Worm (Caenorhabditis elegans) whole organism, L4 larva: ENCODE data around the gene hgrs-1.
A peak's percentile ranks its signal among the peaks of the same experiment; 100 is the strongest.

ENCODE experiments used
- D1046.2 ChIP-seq: fragments of 200-800 bp; sonication (Bioruptor generic); IDR thresholded peaks from 2 replicates; pipeline ENCODE4 v1.3.6; 2022; ENCODE audit warnings: missing genetic modification characterization, missing compliant biosample characterization
- F26F4.8 ChIP-seq: fragments of 200-800 bp; sonication (Bioruptor generic); conservative IDR thresholded peaks from 2 replicates; pipeline ENCODE4 v1.3.6; 2022; ENCODE audit warnings: missing genetic modification characterization, missing compliant biosample characterization
- F37D6.2 ChIP-seq: sonication (generic microtip); optimal IDR thresholded peaks from 2 replicates; lab custom pipeline; 2016; ENCODE audit warnings: mild to moderate bottlenecking, missing genetic modification characterization, missing compliant biosample characterization
- F49E8.2 ChIP-seq: sonication (generic microtip); optimal IDR thresholded peaks from 2 replicates; lab custom pipeline; 2016; ENCODE audit warnings: missing compliant biosample characterization, mild to moderate bottlenecking, missing genetic modification characterization, borderline replicate concordance
- T20F7.1 ChIP-seq: fragments of 200-800 bp; sonication (Bioruptor generic); optimal IDR thresholded peaks from 2 replicates; lab custom pipeline; 2018; ENCODE audit warnings: mild to moderate bottlenecking, missing genetic modification characterization, missing compliant biosample characterization
- T26A8.4 ChIP-seq: fragments of 200-800 bp; sonication (Bioruptor generic); IDR thresholded peaks from 2 replicates; pipeline ENCODE4 v1.3.6; 2022; ENCODE audit warnings: missing genetic modification characterization, missing compliant biosample characterization
- Y48G9A.11 ChIP-seq: fragments of 200-800 bp; sonication (Bioruptor generic); IDR thresholded peaks from 2 replicates; pipeline ENCODE4 v1.3.6; 2022; ENCODE audit warnings: missing genetic modification reagents, missing genetic modification characterization, missing compliant biosample characterization
- Y5F2A.4 ChIP-seq: fragments of 200-800 bp; sonication (Bioruptor generic); optimal IDR thresholded peaks from 2 replicates; lab custom pipeline; 2018; ENCODE audit warnings: mild to moderate bottlenecking, missing genetic modification characterization, missing compliant biosample characterization
- ZK337.2 ChIP-seq: fragments of 200-800 bp; sonication (Bioruptor generic); IDR thresholded peaks from 2 replicates; pipeline ENCODE4 v1.3.6; 2022; ENCODE audit warnings: missing genetic modification reagents, missing genetic modification characterization, missing compliant biosample characterization
- aha-1 ChIP-seq: fragments of 150-350 bp; peaks from one replicate; lab custom pipeline; 2014; ENCODE audit warnings: missing biosample characterization, missing genetic modification characterization
- ama-1 ChIP-seq: fragments of 150-350 bp; optimal IDR thresholded peaks from 2 replicates; lab custom pipeline; 2014; ENCODE audit warnings: inconsistent platforms, mixed read lengths
- arid-1 ChIP-seq: fragments of 200-800 bp; sonication (Bioruptor generic); conservative IDR thresholded peaks from 2 replicates; pipeline ENCODE4 v1.3.6; 2022; ENCODE audit warnings: missing genetic modification reagents, missing genetic modification characterization, missing compliant biosample characterization
- attf-4 ChIP-seq: sonication (generic microtip); optimal IDR thresholded peaks from 3 replicates; lab custom pipeline; 2017; ENCODE audit warnings: missing biosample characterization, missing genetic modification characterization
- ceh-20 ChIP-seq: fragments of 200-800 bp; sonication (Bioruptor generic); IDR thresholded peaks from 2 replicates; pipeline ENCODE4 v1.3.6; 2022; ENCODE audit warnings: missing genetic modification reagents, missing genetic modification characterization, missing compliant biosample characterization
- ceh-28 ChIP-seq: fragments of 150-350 bp; optimal IDR thresholded peaks from 2 replicates; lab custom pipeline; 2014; ENCODE audit warnings: missing biosample characterization, missing genetic modification reagents, missing genetic modification characterization
- ceh-82 ChIP-seq: sonication (generic microtip); optimal IDR thresholded peaks from 2 replicates; lab custom pipeline; 2017; ENCODE audit warnings: missing biosample characterization, missing genetic modification characterization
- ces-1 ChIP-seq: fragments of 150-350 bp; sonication (generic microtip); optimal IDR thresholded peaks from 4 replicates; lab custom pipeline; 2014; ENCODE audit warnings: missing biosample characterization, missing genetic modification reagents, missing genetic modification characterization
- cey-2 ChIP-seq: sonication (generic microtip); optimal IDR thresholded peaks from 3 replicates; lab custom pipeline; 2017; ENCODE audit warnings: missing genetic modification characterization, mild to moderate bottlenecking, missing compliant biosample characterization, antibody characterized with exemption, borderline replicate concordance; ENCODE audit not compliant: insufficient read depth
- daf-16 ChIP-seq, 3 experiments: sonication (generic microtip); optimal IDR thresholded peaks; 2 replicates each; lab custom pipeline; 2016 to 2017; ENCODE audit warnings: missing genetic modification characterization in 3 of 3, missing genetic modification reagents in 3 of 3, mild to moderate bottlenecking in 2 of 3, missing compliant biosample characterization in 2 of 3, missing biosample characterization in 1 of 3, moderate library complexity in 1 of 3
- daf-19 ChIP-seq: fragments of 200-800 bp; sonication (Bioruptor generic); conservative IDR thresholded peaks from 2 replicates; pipeline ENCODE4 v1.3.6; 2022; ENCODE audit warnings: missing genetic modification characterization, missing compliant biosample characterization
- dmd-8 ChIP-seq: fragments of 200-800 bp; sonication (Bioruptor generic); IDR thresholded peaks from 2 replicates; pipeline ENCODE4 v1.3.6; 2022; ENCODE audit warnings: missing genetic modification characterization, missing compliant biosample characterization
- fos-1 ChIP-seq: fragments of 150-350 bp; optimal IDR thresholded peaks from 2 replicates; lab custom pipeline; 2014; ENCODE audit warnings: missing biosample characterization, missing genetic modification characterization
- hmg-1.1 ChIP-seq: fragments of 200-800 bp; sonication (Bioruptor generic); IDR thresholded peaks from 2 replicates; pipeline ENCODE4 v1.3.6; 2022; ENCODE audit warnings: missing genetic modification reagents, missing genetic modification characterization, missing compliant biosample characterization
- lin-1 ChIP-seq: fragments of 200-800 bp; sonication (Bioruptor generic); IDR thresholded peaks from 2 replicates; pipeline ENCODE4 v1.3.6; 2022; ENCODE audit warnings: missing genetic modification reagents, missing genetic modification characterization, missing compliant biosample characterization
- lin-13 ChIP-seq: fragments of 150-350 bp; optimal IDR thresholded peaks from 2 replicates; lab custom pipeline; 2014; ENCODE audit warnings: missing biosample characterization, missing genetic modification reagents, missing genetic modification characterization
- lin-38 ChIP-seq: fragments of 200-800 bp; sonication (Bioruptor generic); IDR thresholded peaks from 2 replicates; pipeline ENCODE4 v1.3.6; 2022; ENCODE audit warnings: missing genetic modification reagents, missing genetic modification characterization, missing compliant biosample characterization
- madf-5 ChIP-seq, 2 experiments: fragments of 200-800 bp; sonication (Bioruptor generic); IDR thresholded peaks; 2 replicates each; pipeline ENCODE4 v1.3.6; 2022; ENCODE audit warnings: missing compliant biosample characterization in 2 of 2, missing genetic modification characterization in 2 of 2
- mxl-3 ChIP-seq: fragments of 200-800 bp; sonication (Bioruptor generic); optimal IDR thresholded peaks from 2 replicates; lab custom pipeline; 2018; ENCODE audit warnings: mild to moderate bottlenecking, missing genetic modification characterization, missing compliant biosample characterization
- nhr-102 ChIP-seq: sonication (generic microtip); optimal IDR thresholded peaks from 2 replicates; lab custom pipeline; 2016; ENCODE audit warnings: mild to moderate bottlenecking, missing genetic modification characterization, moderate library complexity, missing compliant biosample characterization
- nhr-42 ChIP-seq: fragments of 200-800 bp; sonication (Bioruptor generic); IDR thresholded peaks from 2 replicates; pipeline ENCODE4 v1.3.6; 2022; ENCODE audit warnings: missing genetic modification characterization, missing compliant biosample characterization
- nhr-48 ChIP-seq: sonication (generic microtip); optimal IDR thresholded peaks from 2 replicates; lab custom pipeline; 2016; ENCODE audit warnings: mild to moderate bottlenecking, missing genetic modification characterization, missing compliant biosample characterization
- nhr-6 ChIP-seq: fragments of 150-350 bp; optimal IDR thresholded peaks from 2 replicates; lab custom pipeline; 2014; ENCODE audit warnings: missing biosample characterization, missing genetic modification characterization
- nhr-77 ChIP-seq: fragments of 150-350 bp; optimal IDR thresholded peaks from 2 replicates; lab custom pipeline; 2014; ENCODE audit warnings: missing biosample characterization, missing genetic modification characterization
- php-3 ChIP-seq: fragments of 200-800 bp; sonication (Bioruptor generic); IDR thresholded peaks from 2 replicates; pipeline ENCODE4 v1.3.6; 2022; ENCODE audit warnings: missing genetic modification reagents, missing genetic modification characterization, missing compliant biosample characterization
- set-16 ChIP-seq: fragments of 200-800 bp; sonication (Bioruptor generic); IDR thresholded peaks from 2 replicates; pipeline ENCODE4 v1.3.6; 2022; ENCODE audit warnings: missing genetic modification reagents, missing genetic modification characterization, missing compliant biosample characterization
- spr-3 ChIP-seq: fragments of 200-800 bp; sonication (Bioruptor generic); optimal IDR thresholded peaks from 2 replicates; lab custom pipeline; 2018; ENCODE audit warnings: mild to moderate bottlenecking, missing genetic modification characterization, missing compliant biosample characterization
- tra-1 ChIP-seq: fragments of 200-800 bp; sonication (Bioruptor generic); IDR thresholded peaks from 2 replicates; pipeline ENCODE4 v1.3.6; 2022; ENCODE audit warnings: missing genetic modification reagents, missing genetic modification characterization, missing compliant biosample characterization
- unc-130 ChIP-seq: sonication (generic microtip); optimal IDR thresholded peaks from 2 replicates; lab custom pipeline; 2016; ENCODE audit warnings: missing genetic modification reagents, missing genetic modification characterization, missing compliant biosample characterization
- unc-62 ChIP-seq, 3 experiments: fragments of 150-350 bp in 1 of 3; sonication (generic microtip); optimal IDR thresholded peaks in 2 of 3; peaks in 1 of 3; 1 replicate in 1 of 3; 2 replicates in 2 of 3; lab custom pipeline; 2014 to 2017; ENCODE audit warnings: missing biosample characterization in 3 of 3, missing genetic modification characterization in 3 of 3, missing genetic modification reagents in 3 of 3, missing genotype in 1 of 3
- vab-7 ChIP-seq: fragments of 200-800 bp; sonication (Bioruptor generic); IDR thresholded peaks from 2 replicates; pipeline ENCODE4 v1.3.6; 2022; ENCODE audit warnings: missing genetic modification reagents, missing genetic modification characterization, missing compliant biosample characterization
- zag-1 ChIP-seq: fragments of 150-350 bp; optimal IDR thresholded peaks from 2 replicates; lab custom pipeline; 2014; ENCODE audit warnings: missing biosample characterization, missing genetic modification characterization
- zfp-2 ChIP-seq: sonication (generic microtip); optimal IDR thresholded peaks from 2 replicates; lab custom pipeline; 2016; ENCODE audit warnings: mild to moderate bottlenecking, missing genetic modification characterization, missing compliant biosample characterization

hgrs-1 gene

ce11 chrIV:8210300-8210699 is 4.5 kb upstream of the hgrs-1 start, which contains the start of gene C07G1.6:
TSS of gene C07G1.6 (minus strand) at chrIV:8210400.
- TF ChIP-seq T20F7.1 (GFP tag; lab: Kevin White, UChicago) (no peak), attf-4 (tag; lab: Kevin White, UChicago) (no peak), T26A8.4 (GFP tag; lab: Robert Waterston, UW) (no peak), D1046.2 (GFP tag; lab: Robert Waterston, UW) (no peak), F26F4.8 (GFP tag; lab: Robert Waterston, UW) (no peak), hmg-1.1 (GFP tag; lab: Robert Waterston, UW) (no peak), php-3 (no peak), lin-1 (GFP tag; lab: Robert Waterston, UW) (no peak), daf-16 (GFP tag; optimal IDR thresholded peaks at IDR 0.05; lab: Kevin White, UChicago) (no peak), daf-16 (tag; optimal IDR thresholded peaks at IDR 0.05; lab: Kevin White, UChicago) (no peak), Y5F2A.4 (GFP tag; lab: Kevin White, UChicago) (no peak), fos-1 (tag; lab: Kevin White, UChicago) (no peak), vab-7 (GFP tag; lab: Robert Waterston, UW) (no peak), zfp-2 (tag; lab: Kevin White, UChicago) (no peak)

DNA sequence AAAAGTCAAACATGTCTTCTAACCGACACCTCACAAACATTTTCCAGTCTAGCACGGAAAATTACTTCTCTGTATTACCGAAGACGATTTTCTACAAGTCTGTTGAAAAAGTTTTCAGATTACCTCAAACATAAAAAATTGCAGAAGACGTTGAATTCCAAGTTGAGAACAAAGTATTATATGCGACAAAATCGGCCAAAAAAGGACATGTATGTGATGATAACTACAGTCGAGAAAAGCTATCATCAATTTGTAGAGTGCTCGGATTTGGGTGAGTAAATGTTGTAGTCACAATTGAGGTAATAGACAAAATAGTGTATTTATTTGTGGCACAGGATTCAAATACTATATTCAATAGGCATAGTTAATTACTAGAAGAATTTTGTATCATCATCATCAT is 3.0 kb upstream of the hgrs-1 start:
- TF ChIP-seq unc-130 (GFP tag; lab: Kevin White, UChicago) (no peak), ceh-28 (tag; lab: Kevin White, UChicago) (no peak), ama-1 (lab: Kevin White, UChicago) (no peak), arid-1 (GFP tag; lab: Robert Waterston, UW) (no peak), aha-1 (tag; lab: Kevin White, UChicago) (peak; percentile 55), unc-62 (GFP tag; optimal IDR thresholded peaks at IDR 0.05 in 1 of 2; lab: Kevin White, UChicago) (peak in 1 of 2 experiments; percentile 94), unc-62 (tag; optimal IDR thresholded peaks at IDR 0.05; lab: Kevin White, UChicago) (no peak)
- TF ChIP-seq, all 104 proteins: peak for 2

ce11 chrIV:8206314-8206713 is 466 bp upstream of the hgrs-1 start, which contains the start of gene svh-1:
TSS of gene svh-1 (plus strand) at chrIV:8206614.
- TF ChIP-seq ces-1 (GFP tag; lab: Kevin White, UChicago): no peak
- TF ChIP-seq F49E8.2 (tag; lab: Kevin White, UChicago): no peak
- no peak for TF ChIP-seq spr-3 (GFP tag; lab: Kevin White, UChicago)
- no peak for TF ChIP-seq daf-19 (GFP tag; lab: Robert Waterston, UW)
- no peak for TF ChIP-seq dmd-8

DNA sequence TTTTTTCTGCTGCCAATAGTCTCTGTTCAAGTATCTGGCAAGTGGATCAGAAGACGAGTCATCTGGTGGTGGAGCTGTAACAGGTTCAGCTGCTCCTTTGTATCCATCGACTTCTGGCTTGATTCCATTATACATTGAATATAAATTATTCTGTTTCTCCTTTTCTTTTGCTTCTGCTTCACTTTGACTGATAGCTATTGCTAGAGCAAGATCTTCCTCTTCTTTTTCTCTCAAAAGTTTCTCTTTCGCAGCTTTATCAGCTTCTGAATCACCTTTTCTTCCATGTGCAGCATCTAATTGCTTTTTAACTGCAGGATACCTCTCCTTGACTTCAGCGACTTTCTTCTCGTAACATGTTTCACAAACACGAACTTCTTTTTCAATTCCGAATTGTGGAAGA is 2.3 kb downstream of the hgrs-1 start:
- TF ChIP-seq madf-5 (GFP tag; IDR thresholded peaks at IDR 0.05; lab: Robert Waterston, UW) (no peak), unc-62 (GFP tag; optimal IDR thresholded peaks at IDR 0.05 in 1 of 2; lab: Kevin White, UChicago) (peak in 1 of 2 experiments; percentile 96), unc-62 (tag; optimal IDR thresholded peaks at IDR 0.05; lab: Kevin White, UChicago) (no peak), ces-1 (GFP tag; lab: Kevin White, UChicago) (no peak)

ce11 chrIV:8201133-8201532 is 4.7 kb downstream of the hgrs-1 start, which contains the start of gene glrx-22:
TSS of gene glrx-22 (minus strand) at chrIV:8201233.
- TF ChIP-seq ceh-82 (tag; lab: Kevin White, UChicago) (no peak), nhr-42 (GFP tag; lab: Robert Waterston, UW) (no peak), aha-1 (tag; lab: Kevin White, UChicago) (peak; percentile 35), lin-13 (GFP tag; lab: Kevin White, UChicago) (no peak), ama-1 (lab: Kevin White, UChicago) (no peak), zag-1 (tag; lab: Kevin White, UChicago) (no peak)

- TF ChIP-seq cey-2 (tag; lab: Kevin White, UChicago) (no peak), mxl-3 (GFP tag; lab: Kevin White, UChicago) (no peak), F37D6.2 (tag; lab: Kevin White, UChicago) (no peak), nhr-48 (tag; lab: Kevin White, UChicago) (no peak), nhr-102 (tag; lab: Kevin White, UChicago) (no peak), lin-38 (GFP tag; lab: Robert Waterston, UW) (no peak), set-16 (GFP tag; lab: Robert Waterston, UW) (no peak), nhr-77 (peak; percentile 50), Y48G9A.11 (GFP tag; lab: Robert Waterston, UW) (no peak), ceh-20 (no peak), nhr-6 (tag; lab: Kevin White, UChicago) (peak; percentile 59), ZK337.2 (GFP tag; lab: Robert Waterston, UW) (no peak), tra-1 (GFP tag; lab: Robert Waterston, UW) (no peak)
These were observed 6.0 kb downstream of the hgrs-1 start for ce11 chrIV:8199824-8200223.
